ENCODE assay signal across 2 fruit fly cellular contexts in genomic region chrX:16171427-16171826, dm6.
TF ChIP-seq lines count a peak whose summit lies in the region.

No protein-coding gene starts in this region.

- TF ChIP-seq CTCF in whole organism, embryonic (GFP tag; optimal IDR thresholded peaks at IDR 0.05; lab: Kevin White, UChicago) = no peak

TF ChIP-seq in whole organism, embryonic, 481 proteins besides CTCF, POLR2A, EP300 and RAD21 (continues in another document):
- peak; percentile 2 for TF ChIP-seq CG7556 (GFP tag; optimal IDR thresholded peaks at IDR 0.05; lab: Kevin White, UChicago)
- TF ChIP-seq trh (GFP tag; optimal IDR thresholded peaks at IDR 0.05; lab: Kevin White, UChicago) = no peak
- peak; percentile 22 for TF ChIP-seq CG8388 (GFP tag; optimal IDR thresholded peaks at IDR 0.05; lab: Kevin White, UChicago)
- TF ChIP-seq Ssrp (tag; optimal IDR thresholded peaks at IDR 0.05; lab: Kevin White, UChicago) = peak; percentile 21
- no peak for TF ChIP-seq dan (GFP tag; IDR thresholded peaks at IDR 0.05; lab: Robert Waterston, UW)
- peak; percentile 18 for TF ChIP-seq CG4424 (GFP tag; optimal IDR thresholded peaks at IDR 0.05; lab: Kevin White, UChicago)
- peak; percentile 50; the same call in 1 of the 3 replicates for TF ChIP-seq CG17361 (GFP tag; IDR thresholded peaks at IDR 0.05; lab: Robert Waterston, UW)
- TF ChIP-seq Mes4 (GFP tag; optimal IDR thresholded peaks at IDR 0.05; lab: Kevin White, UChicago) = no peak
- TF ChIP-seq CG4328 (GFP tag; optimal IDR thresholded peaks at IDR 0.05; lab: Kevin White, UChicago) = no peak
- no peak for TF ChIP-seq nerfin-1 (tag; optimal IDR thresholded peaks at IDR 0.05; lab: Kevin White, UChicago)
- peak; percentile 19 for TF ChIP-seq CG2712 (tag; optimal IDR thresholded peaks at IDR 0.05; lab: Kevin White, UChicago)
- peak; percentile 16; the same call in 1 of the 3 replicates for TF ChIP-seq row (GFP tag; IDR thresholded peaks at IDR 0.05; lab: Robert Waterston, UW)
- TF ChIP-seq lola (GFP tag; optimal IDR thresholded peaks at IDR 0.05; lab: Kevin White, UChicago) = peak in 1 of 3 experiments; percentile 54
- peak; percentile 28 for TF ChIP-seq bcd (GFP tag; optimal IDR thresholded peaks at IDR 0.05; lab: Kevin White, UChicago)
- peak; percentile 41 for TF ChIP-seq nmo (GFP tag; optimal IDR thresholded peaks at IDR 0.05; lab: Kevin White, UChicago)
- TF ChIP-seq Hr78 (GFP tag; optimal IDR thresholded peaks at IDR 0.05; lab: Kevin White, UChicago) = no peak
- no peak for TF ChIP-seq tin (GFP tag; optimal IDR thresholded peaks at IDR 0.05; lab: Kevin White, UChicago)
- TF ChIP-seq Sox102F (GFP tag; optimal IDR thresholded peaks at IDR 0.05; lab: Kevin White, UChicago) = peak; percentile 2
- peak; percentile 34 for TF ChIP-seq CoRest (tag; optimal IDR thresholded peaks at IDR 0.05; lab: Kevin White, UChicago)
- no peak for TF ChIP-seq fd3F (GFP tag; optimal IDR thresholded peaks at IDR 0.05; lab: Kevin White, UChicago)
- TF ChIP-seq Sry-δ (GFP tag; optimal IDR thresholded peaks at IDR 0.05; lab: Kevin White, UChicago) = no peak
- no peak for TF ChIP-seq CG3995 (GFP tag; optimal IDR thresholded peaks at IDR 0.05; lab: Kevin White, UChicago)
- no peak for TF ChIP-seq E2f1 (GFP tag; IDR thresholded peaks at IDR 0.05; lab: Robert Waterston, UW)
- peak; percentile 40 for TF ChIP-seq CG9727 (GFP tag; optimal IDR thresholded peaks at IDR 0.05; lab: Kevin White, UChicago)
- TF ChIP-seq CkIIα-i1 (GFP tag; IDR thresholded peaks at IDR 0.05; lab: Robert Waterston, UW) = no peak
- peak; percentile 40 for TF ChIP-seq CG2678 (tag; optimal IDR thresholded peaks at IDR 0.05; lab: Kevin White, UChicago)
- no peak for TF ChIP-seq scrt (GFP tag; optimal IDR thresholded peaks at IDR 0.05; lab: Kevin White, UChicago)
- no peak for TF ChIP-seq CG9876 (GFP tag; optimal IDR thresholded peaks at IDR 0.05; lab: Kevin White, UChicago)
- TF ChIP-seq CG10321 (GFP tag; IDR thresholded peaks at IDR 0.05; lab: Robert Waterston, UW) = no peak
- TF ChIP-seq CG7839 (tag; optimal IDR thresholded peaks at IDR 0.05; lab: Kevin White, UChicago) = peak; percentile 28
- no peak for TF ChIP-seq ERR (GFP tag; optimal IDR thresholded peaks at IDR 0.05; lab: Kevin White, UChicago)
- TF ChIP-seq CG8765 (GFP tag; IDR thresholded peaks at IDR 0.05; lab: Robert Waterston, UW) = no peak
- TF ChIP-seq CG11504 (tag; optimal IDR thresholded peaks at IDR 0.05; lab: Kevin White, UChicago) = peak; percentile 38
- no peak for TF ChIP-seq vnd (GFP tag; IDR thresholded peaks at IDR 0.05; lab: Robert Waterston, UW; ENCODE audit: partially characterized antibody)
- no peak for TF ChIP-seq CG17802 (tag; optimal IDR thresholded peaks at IDR 0.05; lab: Kevin White, UChicago)
- peak; percentile 17 for TF ChIP-seq grau (tag; optimal IDR thresholded peaks at IDR 0.05; lab: Kevin White, UChicago)
- TF ChIP-seq CG10979 (tag; optimal IDR thresholded peaks at IDR 0.05; lab: Kevin White, UChicago) = peak; percentile 48
- no peak for TF ChIP-seq br (optimal IDR thresholded peaks at IDR 0.05; lab: Kevin White, UChicago)
- peak; percentile 30 for TF ChIP-seq Oli (tag; optimal IDR thresholded peaks at IDR 0.05; lab: Kevin White, UChicago)
- no peak for TF ChIP-seq yki (optimal IDR thresholded peaks at IDR 0.05; lab: Kevin White, UChicago)
- peak; percentile 16 for TF ChIP-seq CG13424 (tag; optimal IDR thresholded peaks at IDR 0.05; lab: Kevin White, UChicago)
- no peak for TF ChIP-seq Sin3A (optimal IDR thresholded peaks at IDR 0.05; lab: Kevin White, UChicago)
- TF ChIP-seq Sox100B (GFP tag; optimal IDR thresholded peaks at IDR 0.05; lab: Kevin White, UChicago) = peak; percentile 20
- TF ChIP-seq CG9932 (GFP tag; IDR thresholded peaks at IDR 0.05; lab: Robert Waterston, UW) = no peak
- TF ChIP-seq dmrt11E (tag; optimal IDR thresholded peaks at IDR 0.05; lab: Kevin White, UChicago) = peak; percentile 5
- peak in 1 of 2 experiments; percentile 12 for TF ChIP-seq chif (GFP tag; optimal IDR thresholded peaks at IDR 0.05; lab: Kevin White, UChicago)
- peak; percentile 47 for TF ChIP-seq gem (tag; optimal IDR thresholded peaks at IDR 0.05; lab: Kevin White, UChicago)

TF ChIP-seq in whole organism, prepupa, 60 proteins besides CTCF, POLR2A, EP300 and RAD21:
- no peak for TF ChIP-seq Eip93F (GFP tag; optimal IDR thresholded peaks at IDR 0.05; lab: Kevin White, UChicago)
- TF ChIP-seq Eip78C (GFP tag; lab: Kevin White, UChicago) = peak; percentile 14

Comparison
In these comparisons a context has a peak if more than half of its experiments do, and no peak if none do; other contexts are left out.
1. Of the 7 proteins assayed by ChIP-seq in both whole organism, embryonic and whole organism, prepupa: peak only in whole organism, embryonic: Sox102F; only in whole organism, prepupa: none; in both: none; in neither: 6.